Worm (Caenorhabditis elegans) whole organism, L4 larva: ENCODE measurements around the gene T05B11.4.

Source experiments
- D1046.2 ChIP-seq: fragments of 200-800 bp; sonication (Bioruptor generic); IDR thresholded peaks from 2 replicates; pipeline ENCODE4 v1.3.6; 2022; ENCODE audit warnings: missing genetic modification characterization, missing compliant biosample characterization
- F10B5.3 ChIP-seq: sonication (generic microtip); optimal IDR thresholded peaks from 2 replicates; lab custom pipeline; 2016; ENCODE audit warnings: mild to moderate bottlenecking, missing genetic modification characterization, missing compliant biosample characterization
- F37D6.2 ChIP-seq: sonication (generic microtip); optimal IDR thresholded peaks from 2 replicates; lab custom pipeline; 2016; ENCODE audit warnings: mild to moderate bottlenecking, missing genetic modification characterization, missing compliant biosample characterization
- F49E8.2 ChIP-seq: sonication (generic microtip); optimal IDR thresholded peaks from 2 replicates; lab custom pipeline; 2016; ENCODE audit warnings: missing compliant biosample characterization, mild to moderate bottlenecking, missing genetic modification characterization, borderline replicate concordance
- Y48G9A.11 ChIP-seq: fragments of 200-800 bp; sonication (Bioruptor generic); IDR thresholded peaks from 2 replicates; pipeline ENCODE4 v1.3.6; 2022; ENCODE audit warnings: missing genetic modification reagents, missing genetic modification characterization, missing compliant biosample characterization
- Y75B8A.6 ChIP-seq: fragments of 200-800 bp; sonication (Bioruptor generic); IDR thresholded peaks from 2 replicates; pipeline ENCODE4 v1.3.6; 2022; ENCODE audit warnings: missing genetic modification reagents, missing genetic modification characterization, missing compliant biosample characterization
- ZK337.2 ChIP-seq: fragments of 200-800 bp; sonication (Bioruptor generic); IDR thresholded peaks from 2 replicates; pipeline ENCODE4 v1.3.6; 2022; ENCODE audit warnings: missing genetic modification reagents, missing genetic modification characterization, missing compliant biosample characterization
- aha-1 ChIP-seq: fragments of 150-350 bp; peaks from one replicate; lab custom pipeline; 2014; ENCODE audit warnings: missing biosample characterization, missing genetic modification characterization
- arid-1 ChIP-seq: fragments of 200-800 bp; sonication (Bioruptor generic); conservative IDR thresholded peaks from 2 replicates; pipeline ENCODE4 v1.3.6; 2022; ENCODE audit warnings: missing genetic modification reagents, missing genetic modification characterization, missing compliant biosample characterization
- attf-4 ChIP-seq: sonication (generic microtip); optimal IDR thresholded peaks from 3 replicates; lab custom pipeline; 2017; ENCODE audit warnings: missing biosample characterization, missing genetic modification characterization
- ceh-28 ChIP-seq: fragments of 150-350 bp; optimal IDR thresholded peaks from 2 replicates; lab custom pipeline; 2014; ENCODE audit warnings: missing biosample characterization, missing genetic modification reagents, missing genetic modification characterization
- ceh-44 ChIP-seq: fragments of 200-800 bp; sonication (Bioruptor generic); IDR thresholded peaks from 2 replicates; pipeline ENCODE4 v1.3.6; 2022; ENCODE audit warnings: missing genetic modification reagents, missing genetic modification characterization, missing compliant biosample characterization
- ceh-62 ChIP-seq: sonication (generic microtip); optimal IDR thresholded peaks from 2 replicates; lab custom pipeline; 2017; ENCODE audit warnings: missing biosample characterization, missing genetic modification characterization
- ctbp-1 ChIP-seq: fragments of 200-800 bp; sonication (Bioruptor generic); IDR thresholded peaks from 2 replicates; pipeline ENCODE4 v1.3.6; 2022; ENCODE audit warnings: missing genetic modification reagents, missing genetic modification characterization, missing compliant biosample characterization
- daf-12 ChIP-seq: fragments of 150-350 bp; optimal IDR thresholded peaks from 2 replicates; lab custom pipeline; 2014; ENCODE audit warnings: missing biosample characterization, missing genetic modification reagents, missing genetic modification characterization
- daf-16 ChIP-seq, 3 experiments: sonication (generic microtip); optimal IDR thresholded peaks; 2 replicates each; lab custom pipeline; 2016 to 2017; ENCODE audit warnings: missing genetic modification characterization in 3 of 3, missing genetic modification reagents in 3 of 3, mild to moderate bottlenecking in 2 of 3, missing compliant biosample characterization in 2 of 3, missing biosample characterization in 1 of 3, moderate library complexity in 1 of 3
- daf-19 ChIP-seq: fragments of 200-800 bp; sonication (Bioruptor generic); conservative IDR thresholded peaks from 2 replicates; pipeline ENCODE4 v1.3.6; 2022; ENCODE audit warnings: missing genetic modification characterization, missing compliant biosample characterization
- dmd-6 ChIP-seq: fragments of 200-800 bp; sonication (Bioruptor generic); IDR thresholded peaks from 2 replicates; pipeline ENCODE4 v1.3.6; 2022; ENCODE audit warnings: missing genetic modification reagents, missing genetic modification characterization, missing compliant biosample characterization
- dmd-8 ChIP-seq: fragments of 200-800 bp; sonication (Bioruptor generic); IDR thresholded peaks from 2 replicates; pipeline ENCODE4 v1.3.6; 2022; ENCODE audit warnings: missing genetic modification characterization, missing compliant biosample characterization
- duxl-1 ChIP-seq: sonication (generic microtip); optimal IDR thresholded peaks from 2 replicates; lab custom pipeline; 2016; ENCODE audit warnings: mild to moderate bottlenecking, missing genetic modification characterization, moderate library complexity, missing compliant biosample characterization; ENCODE audit not compliant: poor library complexity
- egl-27 ChIP-seq: sonication (generic microtip); optimal IDR thresholded peaks from 3 replicates; lab custom pipeline; 2017; ENCODE audit warnings: missing biosample characterization, missing genetic modification reagents, missing genetic modification characterization
- egl-43 ChIP-seq: fragments of 200-800 bp; sonication (Bioruptor generic); IDR thresholded peaks from 2 replicates; pipeline ENCODE4 v1.3.6; 2022; ENCODE audit warnings: missing genetic modification reagents, missing genetic modification characterization, missing compliant biosample characterization
- gei-8 ChIP-seq: fragments of 200-800 bp; sonication (Bioruptor generic); optimal IDR thresholded peaks from 2 replicates; lab custom pipeline; 2018; ENCODE audit warnings: mild to moderate bottlenecking, missing genetic modification characterization, missing compliant biosample characterization
- hlh-11 ChIP-seq: fragments of 200-800 bp; sonication (Bioruptor generic); optimal IDR thresholded peaks from 2 replicates; lab custom pipeline; 2018; ENCODE audit warnings: mild to moderate bottlenecking, missing genetic modification characterization, missing compliant biosample characterization
- hlh-30 ChIP-seq: sonication (generic microtip); optimal IDR thresholded peaks from 2 replicates; lab custom pipeline; 2017; ENCODE audit warnings: antibody characterized with exemption, mild to moderate bottlenecking, missing genetic modification characterization, missing compliant biosample characterization; ENCODE audit not compliant: insufficient read depth
- hmg-1.1 ChIP-seq: fragments of 200-800 bp; sonication (Bioruptor generic); IDR thresholded peaks from 2 replicates; pipeline ENCODE4 v1.3.6; 2022; ENCODE audit warnings: missing genetic modification reagents, missing genetic modification characterization, missing compliant biosample characterization
- lim-7 ChIP-seq: fragments of 200-800 bp; sonication (Bioruptor generic); IDR thresholded peaks from 2 replicates; pipeline ENCODE4 v1.3.6; 2022; ENCODE audit warnings: missing genetic modification characterization, missing compliant biosample characterization
- lin-1 ChIP-seq: fragments of 200-800 bp; sonication (Bioruptor generic); IDR thresholded peaks from 2 replicates; pipeline ENCODE4 v1.3.6; 2022; ENCODE audit warnings: missing genetic modification reagents, missing genetic modification characterization, missing compliant biosample characterization
- lin-13 ChIP-seq: fragments of 150-350 bp; optimal IDR thresholded peaks from 2 replicates; lab custom pipeline; 2014; ENCODE audit warnings: missing biosample characterization, missing genetic modification reagents, missing genetic modification characterization
- lin-15B ChIP-seq: fragments of 150-350 bp; sonication (generic microtip); optimal IDR thresholded peaks from 3 replicates; lab custom pipeline; 2014; ENCODE audit warnings: missing biosample characterization, missing genetic modification characterization
- lin-29 ChIP-seq: fragments of 200-800 bp; sonication (Bioruptor generic); IDR thresholded peaks from 2 replicates; pipeline ENCODE4 v1.3.6; 2022; ENCODE audit warnings: missing genetic modification reagents, missing genetic modification characterization, missing compliant biosample characterization
- lin-38 ChIP-seq: fragments of 200-800 bp; sonication (Bioruptor generic); IDR thresholded peaks from 2 replicates; pipeline ENCODE4 v1.3.6; 2022; ENCODE audit warnings: missing genetic modification reagents, missing genetic modification characterization, missing compliant biosample characterization
- lin-39 ChIP-seq: fragments of 150-350 bp; optimal IDR thresholded peaks from 2 replicates; lab custom pipeline; 2014; ENCODE audit warnings: missing biosample characterization, missing genetic modification reagents, missing genetic modification characterization
- lir-3 ChIP-seq: sonication (generic microtip); optimal IDR thresholded peaks from 2 replicates; lab custom pipeline; 2016; ENCODE audit warnings: mild to moderate bottlenecking, missing genetic modification characterization, missing compliant biosample characterization
- lsy-2 ChIP-seq, 2 experiments: fragments of 150-350 bp in 1 of 2; sonication (generic microtip) in 1 of 2; optimal IDR thresholded peaks; 2 replicates each; lab custom pipeline; 2014 to 2017; ENCODE audit warnings: missing biosample characterization in 2 of 2, missing genetic modification characterization in 2 of 2
- madf-5 ChIP-seq, 2 experiments: fragments of 200-800 bp; sonication (Bioruptor generic); IDR thresholded peaks; 2 replicates each; pipeline ENCODE4 v1.3.6; 2022; ENCODE audit warnings: missing compliant biosample characterization in 2 of 2, missing genetic modification characterization in 2 of 2
- madf-9 ChIP-seq: fragments of 200-800 bp; sonication (Bioruptor generic); conservative IDR thresholded peaks from 2 replicates; pipeline ENCODE4 v1.3.6; 2022; ENCODE audit warnings: missing genetic modification reagents, missing genetic modification characterization, missing compliant biosample characterization
- mdt-29 ChIP-seq: fragments of 200-800 bp; sonication (Bioruptor generic); IDR thresholded peaks from 2 replicates; pipeline ENCODE4 v1.3.6; 2022; ENCODE audit warnings: missing genetic modification reagents, missing genetic modification characterization, missing compliant biosample characterization
- nhr-10 ChIP-seq: fragments of 150-350 bp; optimal IDR thresholded peaks from 2 replicates; lab custom pipeline; 2014; ENCODE audit warnings: missing biosample characterization, missing genetic modification characterization
- nhr-102 ChIP-seq: sonication (generic microtip); optimal IDR thresholded peaks from 2 replicates; lab custom pipeline; 2016; ENCODE audit warnings: mild to moderate bottlenecking, missing genetic modification characterization, moderate library complexity, missing compliant biosample characterization
- nhr-111 ChIP-seq: fragments of 200-800 bp; sonication (Bioruptor generic); optimal IDR thresholded peaks from 2 replicates; lab custom pipeline; 2018; ENCODE audit warnings: mild to moderate bottlenecking, missing genetic modification characterization, missing compliant biosample characterization
- nhr-48 ChIP-seq: sonication (generic microtip); optimal IDR thresholded peaks from 2 replicates; lab custom pipeline; 2016; ENCODE audit warnings: mild to moderate bottlenecking, missing genetic modification characterization, missing compliant biosample characterization
- nhr-76 ChIP-seq: fragments of 150-350 bp; optimal IDR thresholded peaks from 2 replicates; lab custom pipeline; 2014; ENCODE audit warnings: missing biosample characterization, missing genetic modification characterization
- nhr-77 ChIP-seq: fragments of 150-350 bp; optimal IDR thresholded peaks from 2 replicates; lab custom pipeline; 2014; ENCODE audit warnings: missing biosample characterization, missing genetic modification characterization
- php-3 ChIP-seq: fragments of 200-800 bp; sonication (Bioruptor generic); IDR thresholded peaks from 2 replicates; pipeline ENCODE4 v1.3.6; 2022; ENCODE audit warnings: missing genetic modification reagents, missing genetic modification characterization, missing compliant biosample characterization
- skn-1 ChIP-seq: fragments of 150-350 bp; optimal IDR thresholded peaks from 2 replicates; lab custom pipeline; 2014; ENCODE audit warnings: missing biosample characterization, missing genetic modification characterization
- zag-1 ChIP-seq: fragments of 150-350 bp; optimal IDR thresholded peaks from 2 replicates; lab custom pipeline; 2014; ENCODE audit warnings: missing biosample characterization, missing genetic modification characterization
- zfp-2 ChIP-seq: sonication (generic microtip); optimal IDR thresholded peaks from 2 replicates; lab custom pipeline; 2016; ENCODE audit warnings: mild to moderate bottlenecking, missing genetic modification characterization, missing compliant biosample characterization
- zip-11 ChIP-seq: fragments of 200-800 bp; sonication (Bioruptor generic); IDR thresholded peaks from 2 replicates; pipeline ENCODE4 v1.3.6; 2022; ENCODE audit warnings: missing genetic modification characterization, missing compliant biosample characterization
- zip-2 ChIP-seq: fragments of 150-350 bp; optimal IDR thresholded peaks from 2 replicates; lab custom pipeline; 2014; ENCODE audit warnings: missing biosample characterization, missing genetic modification characterization

T05B11.4 gene

DNA sequence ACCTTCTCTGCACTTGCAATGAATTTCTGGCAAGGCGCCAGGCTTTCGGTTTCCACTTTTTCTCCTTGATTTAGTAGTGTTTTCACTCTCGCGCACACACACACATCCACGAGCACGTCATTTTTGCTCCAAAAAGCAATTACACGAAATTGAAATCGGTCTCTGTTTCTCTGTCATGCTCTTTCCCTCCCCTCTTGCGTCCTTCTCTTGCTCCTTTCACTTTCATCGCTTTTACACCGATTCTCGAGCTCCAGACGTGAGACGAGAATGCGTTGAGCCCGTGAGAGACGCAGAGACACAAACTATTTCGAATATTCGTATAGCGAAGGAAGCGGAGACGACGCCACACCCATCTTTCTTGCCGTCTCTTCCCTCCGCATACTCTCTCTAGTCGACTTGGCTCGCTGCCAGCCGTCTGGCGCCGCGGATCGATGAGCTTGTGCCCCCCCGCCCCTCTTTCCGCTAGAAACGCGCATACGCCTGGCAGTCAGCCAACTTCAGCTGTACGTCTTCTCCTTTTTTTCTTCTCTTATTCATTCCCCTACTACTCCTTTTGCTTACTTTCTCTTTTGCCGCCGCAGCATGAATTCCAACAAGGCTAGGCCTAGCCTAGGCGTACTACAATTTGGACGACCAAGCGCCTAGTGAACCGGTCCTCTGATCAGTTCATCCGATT, 26.3 kb downstream of the T05B11.4 start (continued):
- TF ChIP-seq hlh-11 (tag; lab: Kevin White, UChicago) (peak; percentile 91), lin-13 (peak; percentile 22), zip-11 (GFP tag; lab: Robert Waterston, UW) (no peak), daf-12 (tag; lab: Kevin White, UChicago) (no peak), lin-39 (tag; lab: Kevin White, UChicago) (peak; percentile 9), Y48G9A.11 (no peak), F37D6.2 (tag; lab: Kevin White, UChicago) (peak; percentile 81), lir-3 (no peak), dmd-8 (GFP tag; lab: Robert Waterston, UW) (no peak), lim-7 (GFP tag; lab: Robert Waterston, UW) (no peak), mdt-29 (GFP tag; lab: Robert Waterston, UW) (no peak), nhr-10 (tag; lab: Kevin White, UChicago) (no peak), lin-1 (GFP tag; lab: Robert Waterston, UW) (no peak), nhr-111 (no peak), egl-43 (GFP tag; lab: Robert Waterston, UW) (peak; percentile 89), egl-27 (tag; lab: Kevin White, UChicago) (no peak), nhr-48 (tag; lab: Kevin White, UChicago) (peak; percentile 84), lin-15B (tag; lab: Kevin White, UChicago) (no peak), zag-1 (peak; percentile 53), php-3 (no peak), madf-5 (GFP tag; IDR thresholded peaks at IDR 0.05; lab: Robert Waterston, UW) (no peak), dmd-6 (GFP tag; lab: Robert Waterston, UW) (peak; percentile 82), F10B5.3 (tag; lab: Kevin White, UChicago) (no peak), ctbp-1 (GFP tag; lab: Robert Waterston, UW) (peak; percentile 96), F49E8.2 (tag; lab: Kevin White, UChicago) (no peak), nhr-102 (tag; lab: Kevin White, UChicago) (peak; percentile 23), D1046.2 (GFP tag; lab: Robert Waterston, UW) (0 out of 2 replicates have a peak, but pooled peaks have one; percentile 4), hmg-1.1 (peak; percentile 84), nhr-77 (tag; lab: Kevin White, UChicago) (peak; percentile 36), hlh-30 (tag; lab: Kevin White, UChicago) (peak; percentile 77), nhr-76 (no peak), daf-19 (GFP tag; lab: Robert Waterston, UW) (no peak), Y75B8A.6 (GFP tag; lab: Robert Waterston, UW) (no peak), zip-2 (tag; lab: Kevin White, UChicago) (no peak), arid-1 (GFP tag; lab: Robert Waterston, UW) (peak; percentile 49; the same call in 1 of the 2 replicates), skn-1 (no peak), lin-29 (GFP tag; lab: Robert Waterston, UW) (no peak), madf-9 (GFP tag; lab: Robert Waterston, UW) (peak; percentile 58; the same call in 1 of the 2 replicates), ceh-28 (peak; percentile 58), ceh-44 (no peak), zfp-2 (peak; percentile 26), daf-16 (GFP tag; optimal IDR thresholded peaks at IDR 0.05; lab: Kevin White, UChicago) (peak in 1 of 2 experiments; percentile 78), daf-16 (tag; optimal IDR thresholded peaks at IDR 0.05; lab: Kevin White, UChicago) (no peak), duxl-1 (tag; lab: Kevin White, UChicago) (no peak), ZK337.2 (GFP tag; lab: Robert Waterston, UW) (no peak), ceh-62 (no peak), gei-8 (GFP tag; lab: Kevin White, UChicago) (no peak), lin-38 (GFP tag; lab: Robert Waterston, UW) (peak; percentile 54), attf-4 (tag; lab: Kevin White, UChicago) (no peak), aha-1 (tag; lab: Kevin White, UChicago) (peak; percentile 99), lsy-2 (tag; optimal IDR thresholded peaks at IDR 0.05; lab: Kevin White, UChicago) (peak; percentile 77)
